Fruit fly (Drosophila melanogaster) whole organism, embryonic: ENCODE data around the gene CG15528.

Experiments
- C15 ChIP-seq: fragments of 200-800 bp; sonication (Bioruptor generic); IDR thresholded peaks from 3 replicates; pipeline ENCODE4 v1.3.6; 2022; ENCODE audit warnings: missing biosample characterization, missing genetic modification characterization
- CG10267 ChIP-seq: fragments of 200-800 bp; sonication (Bioruptor generic); optimal IDR thresholded peaks from 2 replicates; lab custom pipeline; 2018; ENCODE audit warnings: missing biosample characterization, mild to moderate bottlenecking, missing genetic modification characterization, moderate library complexity
- CG10543 ChIP-seq: fragments of 200-800 bp; sonication (Bioruptor generic); optimal IDR thresholded peaks from 3 replicates; lab custom pipeline; 2017; ENCODE audit warnings: missing biosample characterization, mild to moderate bottlenecking, missing genetic modification characterization, moderate library complexity
- CG11085 ChIP-seq: fragments of 200-800 bp; sonication (Bioruptor generic); IDR thresholded peaks from 2 replicates; pipeline ENCODE4 v1.3.6; 2022; ENCODE audit warnings: missing biosample characterization, missing genetic modification characterization
- CG11456 ChIP-seq: fragments of 200-800 bp; sonication (Bioruptor generic); IDR thresholded peaks from 3 replicates; pipeline ENCODE4 v1.3.6; 2022; ENCODE audit warnings: missing biosample characterization, missing genetic modification characterization
- CG11560 ChIP-seq: fragments of 200-800 bp; sonication (Bioruptor generic); IDR thresholded peaks from 3 replicates; pipeline ENCODE4 v1.3.6; 2022; ENCODE audit warnings: missing biosample characterization, missing genetic modification characterization
- CG13287 ChIP-seq: fragments of 200-800 bp; sonication (Bioruptor generic); IDR thresholded peaks from 2 replicates; pipeline ENCODE4 v1.3.6; 2022; ENCODE audit warnings: missing biosample characterization, missing genetic modification characterization; ENCODE audit not compliant: partially characterized antibody
- CG13775 ChIP-seq: fragments of 200-800 bp; sonication (Bioruptor generic); optimal IDR thresholded peaks from 3 replicates; lab custom pipeline; 2017; ENCODE audit warnings: missing biosample characterization, mild to moderate bottlenecking, missing genetic modification characterization
- CG15601 ChIP-seq: fragments of 200-800 bp; sonication (Bioruptor generic); optimal IDR thresholded peaks from 3 replicates; lab custom pipeline; 2019; ENCODE audit warnings: missing biosample characterization, mild to moderate bottlenecking, missing genetic modification characterization, moderate library complexity
- CG1603 ChIP-seq: fragments of 200-800 bp; sonication (Bioruptor generic); optimal IDR thresholded peaks from 2 replicates; lab custom pipeline; 2019; ENCODE audit warnings: missing biosample characterization, mild to moderate bottlenecking, missing genetic modification characterization, moderate library complexity
- CG16863 ChIP-seq: fragments of 200-800 bp; sonication (Bioruptor generic); optimal IDR thresholded peaks from 3 replicates; lab custom pipeline; 2016; ENCODE audit warnings: missing biosample characterization, missing genetic modification characterization
- CG17361 ChIP-seq: fragments of 200-800 bp; sonication (Bioruptor generic); IDR thresholded peaks from 3 replicates; pipeline ENCODE4 v1.3.6; 2022; ENCODE audit warnings: missing biosample characterization, missing genetic modification characterization
- CG17912 ChIP-seq: fragments of 200-800 bp; sonication (Bioruptor generic); optimal IDR thresholded peaks from 2 replicates; lab custom pipeline; 2018; ENCODE audit warnings: missing biosample characterization, mild to moderate bottlenecking, missing genetic modification characterization
- CG2116 ChIP-seq: fragments of 200-800 bp; sonication (Bioruptor generic); optimal IDR thresholded peaks from 3 replicates; lab custom pipeline; 2018; ENCODE audit warnings: missing biosample characterization, mild to moderate bottlenecking, missing genetic modification characterization
- CG3163 ChIP-seq: fragments of 200-800 bp; sonication (Bioruptor generic); optimal IDR thresholded peaks from 3 replicates; lab custom pipeline; 2016; ENCODE audit warnings: missing biosample characterization, missing genetic modification characterization
- CG33557 ChIP-seq: fragments of 200-800 bp; sonication (Bioruptor generic); optimal IDR thresholded peaks from 2 replicates; lab custom pipeline; 2019; ENCODE audit warnings: missing biosample characterization, mild to moderate bottlenecking, missing genetic modification characterization, moderate library complexity
- CG4404 ChIP-seq: fragments of 200-800 bp; sonication (Bioruptor generic); IDR thresholded peaks from 2 replicates; pipeline ENCODE4 v1.3.6; 2022; ENCODE audit warnings: missing biosample characterization, missing genetic modification characterization
- CG4707 ChIP-seq: fragments of 200-800 bp; sonication (Bioruptor generic); optimal IDR thresholded peaks from 2 replicates; lab custom pipeline; 2018; ENCODE audit warnings: missing biosample characterization, mild to moderate bottlenecking, missing genetic modification characterization, moderate library complexity
- CG6689 ChIP-seq: fragments of 200-800 bp; sonication (Bioruptor generic); IDR thresholded peaks from 2 replicates; pipeline ENCODE4 v1.3.6; 2022; ENCODE audit warnings: missing biosample characterization, missing genetic modification characterization
- CG7745 ChIP-seq: fragments of 200-800 bp; sonication (Bioruptor generic); optimal IDR thresholded peaks from 2 replicates; lab custom pipeline; 2018; ENCODE audit warnings: missing biosample characterization, mild to moderate bottlenecking, missing genetic modification characterization, moderate library complexity
- CG8765 ChIP-seq: fragments of 200-800 bp; sonication (Bioruptor generic); IDR thresholded peaks from 2 replicates; pipeline ENCODE4 v1.3.6; 2022; ENCODE audit warnings: missing biosample characterization, missing genetic modification characterization
- CG8944 ChIP-seq: fragments of 200-800 bp; sonication (Bioruptor generic); optimal IDR thresholded peaks from 3 replicates; lab custom pipeline; 2016; ENCODE audit warnings: missing biosample characterization, missing genetic modification characterization
- CTCF ChIP-seq: fragments of 200-800 bp; sonication (Bioruptor generic); optimal IDR thresholded peaks from 2 replicates; lab custom pipeline; 2017; ENCODE audit warnings: missing biosample characterization, mild to moderate bottlenecking, missing genetic modification characterization, moderate library complexity
- CrebB ChIP-seq: fragments of 200-800 bp; sonication (Bioruptor generic); optimal IDR thresholded peaks from 3 replicates; lab custom pipeline; 2018; ENCODE audit warnings: missing biosample characterization, mild to moderate bottlenecking, missing genetic modification characterization
- D ChIP-seq, 2 experiments: fragments of 200-800 bp in 1 of 2; fragments of >200 bp in 1 of 2; sonication (Bioruptor generic) in 1 of 2; optimal IDR thresholded peaks; 2 replicates in 1 of 2; 3 replicates in 1 of 2; lab custom pipeline; 2017; ENCODE audit warnings: mild to moderate bottlenecking in 1 of 2, missing biosample characterization in 1 of 2, missing genetic modification characterization in 1 of 2, missing genetic modification reagents in 1 of 2
- Doc2 ChIP-seq: fragments of 200-800 bp; sonication (Bioruptor generic); IDR thresholded peaks from 2 replicates; pipeline ENCODE4 v1.3.6; 2022; ENCODE audit warnings: missing biosample characterization, missing genetic modification characterization
- Dref ChIP-seq: fragments of 200-800 bp; sonication (Bioruptor generic); IDR thresholded peaks from 2 replicates; pipeline ENCODE4 v1.3.6; 2022; ENCODE audit warnings: missing biosample characterization, missing genetic modification characterization
- Ets97D ChIP-seq: fragments of 200-800 bp; sonication (Bioruptor generic); optimal IDR thresholded peaks from 3 replicates; lab custom pipeline; 2016; ENCODE audit warnings: missing biosample characterization, missing genetic modification characterization
- Hmr ChIP-seq: fragments of 200-800 bp; sonication (Bioruptor generic); optimal IDR thresholded peaks from 3 replicates; lab custom pipeline; 2017; ENCODE audit warnings: mild to moderate bottlenecking, missing biosample characterization, missing genetic modification reagents, missing genetic modification characterization
- Kr ChIP-seq: fragments of 200-800 bp; sonication (Bioruptor generic); optimal IDR thresholded peaks from 2 replicates; lab custom pipeline; 2017; ENCODE audit warnings: missing biosample characterization, mild to moderate bottlenecking, missing genetic modification characterization
- amos ChIP-seq: fragments of 200-800 bp; sonication (Bioruptor generic); IDR thresholded peaks from 2 replicates; pipeline ENCODE4 v1.3.6; 2022; ENCODE audit warnings: missing biosample characterization, missing genetic modification characterization; ENCODE audit not compliant: partially characterized antibody
- bbx ChIP-seq: fragments of 200-800 bp; sonication (Bioruptor generic); IDR thresholded peaks from 2 replicates; pipeline ENCODE4 v1.3.6; 2022; ENCODE audit warnings: missing biosample characterization, missing genetic modification characterization; ENCODE audit not compliant: partially characterized antibody
- btn ChIP-seq: fragments of 200-800 bp; sonication (Bioruptor generic); optimal IDR thresholded peaks from 2 replicates; lab custom pipeline; 2016; ENCODE audit warnings: missing biosample characterization, missing genetic modification characterization
- corto ChIP-seq: fragments of 200-800 bp; sonication (Bioruptor generic); optimal IDR thresholded peaks from 2 replicates; lab custom pipeline; 2016; ENCODE audit warnings: missing biosample characterization, mild to moderate bottlenecking, missing genetic modification characterization, moderate library complexity
- croc ChIP-seq: fragments of 200-800 bp; sonication (Bioruptor generic); conservative IDR thresholded peaks from 3 replicates; pipeline ENCODE4 v1.3.6; 2022; ENCODE audit warnings: missing biosample characterization, missing genetic modification characterization
- dan ChIP-seq: fragments of 200-800 bp; sonication (Bioruptor generic); IDR thresholded peaks from 2 replicates; pipeline ENCODE4 v1.3.6; 2022; ENCODE audit warnings: missing biosample characterization, missing genetic modification characterization
- dmrt11E ChIP-seq: fragments of 200-800 bp; sonication (Bioruptor generic); optimal IDR thresholded peaks from 3 replicates; lab custom pipeline; 2018; ENCODE audit warnings: missing biosample characterization, mild to moderate bottlenecking, missing genetic modification characterization, moderate library complexity
- eve ChIP-seq, 2 experiments: fragments of >200 bp; optimal IDR thresholded peaks; 2 replicates each; lab custom pipeline; 2017; ENCODE audit warnings: missing biosample characterization in 2 of 2, missing genetic modification characterization in 2 of 2
- fd102C ChIP-seq: fragments of 200-800 bp; sonication (Bioruptor generic); optimal IDR thresholded peaks from 2 replicates; lab custom pipeline; 2018; ENCODE audit warnings: missing biosample characterization, mild to moderate bottlenecking, missing genetic modification characterization, moderate library complexity
- gsb ChIP-seq: fragments of 200-800 bp; sonication (Bioruptor generic); IDR thresholded peaks from 2 replicates; pipeline ENCODE4 v1.3.6; 2022; ENCODE audit warnings: missing biosample characterization, missing genetic modification characterization
- inv ChIP-seq: fragments of 200-800 bp; sonication (Bioruptor generic); IDR thresholded peaks from 2 replicates; pipeline ENCODE4 v1.3.6; 2022; ENCODE audit warnings: missing biosample characterization, missing genetic modification characterization; ENCODE audit not compliant: partially characterized antibody
- jumu ChIP-seq: fragments of 200-800 bp; sonication (Bioruptor generic); optimal IDR thresholded peaks from 3 replicates; lab custom pipeline; 2016; ENCODE audit warnings: missing biosample characterization, missing genetic modification characterization
- sna ChIP-seq: fragments of 200-800 bp; sonication (Bioruptor generic); IDR thresholded peaks from 2 replicates; pipeline ENCODE4 v1.3.6; 2022; ENCODE audit warnings: missing biosample characterization, missing genetic modification characterization; ENCODE audit not compliant: partially characterized antibody
- sqz ChIP-seq: fragments of 200-800 bp; sonication (Bioruptor generic); optimal IDR thresholded peaks from 3 replicates; lab custom pipeline; 2018; ENCODE audit warnings: missing biosample characterization, mild to moderate bottlenecking, missing genetic modification characterization
- tna ChIP-seq: fragments of 200-800 bp; sonication (Bioruptor generic); IDR thresholded peaks from 2 replicates; pipeline ENCODE4 v1.3.6; 2022; ENCODE audit warnings: missing biosample characterization, missing genetic modification characterization; ENCODE audit not compliant: partially characterized antibody
- toy ChIP-seq: fragments of 200-800 bp; sonication (Bioruptor generic); IDR thresholded peaks from 2 replicates; pipeline ENCODE4 v1.3.6; 2022; ENCODE audit warnings: missing biosample characterization, missing genetic modification characterization
- unc-4 ChIP-seq: fragments of 200-800 bp; sonication (Bioruptor generic); IDR thresholded peaks from 2 replicates; pipeline ENCODE4 v1.3.6; 2022; ENCODE audit warnings: missing biosample characterization, missing genetic modification characterization; ENCODE audit not compliant: partially characterized antibody
- wdn ChIP-seq: fragments of 200-800 bp; sonication (Bioruptor generic); IDR thresholded peaks from 2 replicates; pipeline ENCODE4 v1.3.6; 2022; ENCODE audit warnings: missing biosample characterization, missing genetic modification characterization
- zfh1 ChIP-seq: fragments of 200-800 bp; sonication (Bioruptor generic); IDR thresholded peaks from 3 replicates; pipeline ENCODE4 v1.3.6; 2022; ENCODE audit warnings: missing biosample characterization, missing genetic modification characterization

CG15528 gene

dm6 chr3R:30043139-30043744 is 8.7 kb downstream of the CG15528 start, which contains the start of gene Sry-delta (continued):
- TF ChIP-seq D (optimal IDR thresholded peaks at IDR 0.05; lab: Kevin White, UChicago) = no peak
- peak; percentile 37 for TF ChIP-seq D (GFP tag; optimal IDR thresholded peaks at IDR 0.05; lab: Kevin White, UChicago)
- TF ChIP-seq CG11456 (GFP tag; lab: Robert Waterston, UW) = peak; percentile 94
- no peak for TF ChIP-seq eve (GFP tag; optimal IDR thresholded peaks at IDR 0.05; lab: Kevin White, UChicago)
- peak; percentile 60 for TF ChIP-seq CG3163 (GFP tag; lab: Kevin White, UChicago)
- TF ChIP-seq CG13287 (GFP tag; lab: Robert Waterston, UW) = peak; percentile 89
- no peak for TF ChIP-seq CG7745 (tag; lab: Kevin White, UChicago)
- no peak for TF ChIP-seq C15
- peak; percentile 77 for TF ChIP-seq Dref (GFP tag; lab: Robert Waterston, UW)
- TF ChIP-seq CG33557 (GFP tag; lab: Kevin White, UChicago) = peak; percentile 52
- peak; percentile 71 for TF ChIP-seq CG17361
- no peak for TF ChIP-seq dan (GFP tag; lab: Robert Waterston, UW)
- TF ChIP-seq CG4707 = peak; percentile 31
- TF ChIP-seq zfh1 (GFP tag; lab: Robert Waterston, UW) = peak; percentile 73; the same call in 2 of the 3 replicates
- TF ChIP-seq wdn (GFP tag; lab: Robert Waterston, UW) = peak; percentile 56; the same call in 1 of the 2 replicates
- no peak; the same call in 1 of the 2 replicates for TF ChIP-seq tna (GFP tag; lab: Robert Waterston, UW)
- TF ChIP-seq unc-4 (GFP tag; lab: Robert Waterston, UW) = peak; percentile 80
- TF ChIP-seq jumu (GFP tag; lab: Kevin White, UChicago) = peak; percentile 86
- peak; percentile 87 for TF ChIP-seq CG6689
- TF ChIP-seq croc = no peak; the same call in 1 of the 3 replicates
- peak; percentile 85 for TF ChIP-seq CG17912 (GFP tag; lab: Kevin White, UChicago)
- peak; percentile 97 for TF ChIP-seq Ets97D (GFP tag; lab: Kevin White, UChicago)
- peak; percentile 79 for TF ChIP-seq CG10267 (tag; lab: Kevin White, UChicago)
- peak; percentile 16 for TF ChIP-seq CTCF
- TF ChIP-seq btn = peak; percentile 38
- no peak for TF ChIP-seq Doc2 (GFP tag; lab: Robert Waterston, UW)
- TF ChIP-seq CG15601 = peak; percentile 78
- TF ChIP-seq CG8765 (GFP tag; lab: Robert Waterston, UW) = peak; percentile 57; the same call in 1 of the 2 replicates
- peak; percentile 84 for TF ChIP-seq CG11085
- peak; percentile 44 for TF ChIP-seq fd102C (GFP tag; lab: Kevin White, UChicago)
- TF ChIP-seq CG1603 (tag; lab: Kevin White, UChicago) = peak; percentile 99
- TF ChIP-seq inv = peak; percentile 66; the same call in 1 of the 2 replicates
- peak; percentile 81 for TF ChIP-seq sna
- TF ChIP-seq CrebB (tag; lab: Kevin White, UChicago) = peak; percentile 71
- peak; percentile 85 for TF ChIP-seq CG8944 (GFP tag; lab: Kevin White, UChicago)
- TF ChIP-seq bbx = peak; percentile 77
- TF ChIP-seq CG16863 (GFP tag; lab: Kevin White, UChicago) = peak; percentile 53
- no peak for TF ChIP-seq Kr (GFP tag; lab: Kevin White, UChicago)
- 0 out of 3 replicates have a peak, but pooled peaks have one; percentile 28 for TF ChIP-seq CG11560
- 0 out of 2 replicates have a peak, but pooled peaks have one; percentile 8 for TF ChIP-seq gsb (GFP tag; lab: Robert Waterston, UW)
- peak; percentile 62 for TF ChIP-seq CG10543 (GFP tag; lab: Kevin White, UChicago)
- TF ChIP-seq Hmr (GFP tag; lab: Kevin White, UChicago) = peak; percentile 85
- TF ChIP-seq CG13775 = peak; percentile 74
- TF ChIP-seq dmrt11E (tag; lab: Kevin White, UChicago) = peak; percentile 59
- peak; percentile 100 for TF ChIP-seq CG2116 (GFP tag; lab: Kevin White, UChicago)
- no peak for TF ChIP-seq corto
- peak; percentile 81 for TF ChIP-seq amos (GFP tag; lab: Robert Waterston, UW)
- TF ChIP-seq toy (GFP tag; lab: Robert Waterston, UW) = no peak
- no peak for TF ChIP-seq sqz (GFP tag; lab: Kevin White, UChicago)
- TF ChIP-seq CG4404 (GFP tag; lab: Robert Waterston, UW) = peak; percentile 58; the same call in 1 of the 2 replicates
